Fruit fly (Drosophila melanogaster) whole organism, larva: ENCODE measurements around the gene twy.
A peak's percentile ranks its signal among the peaks of the same experiment; 100 is the strongest.

Experiments
- noc ChIP-seq: fragments of 200-800 bp; sonication (Bioruptor generic); optimal IDR thresholded peaks from 3 replicates; lab custom pipeline; 2019; ENCODE audit warnings: missing biosample characterization, mild to moderate bottlenecking, missing genetic modification characterization, moderate library complexity

Gene twy

dm6 chr3L:11814655-11815054 lies 21.6 kb upstream of the twy start, which contains the start of gene Cubn2:
TSS of gene Cubn2 (minus strand) at chr3L:11814755.
- no peak for TF ChIP-seq noc

DNA sequence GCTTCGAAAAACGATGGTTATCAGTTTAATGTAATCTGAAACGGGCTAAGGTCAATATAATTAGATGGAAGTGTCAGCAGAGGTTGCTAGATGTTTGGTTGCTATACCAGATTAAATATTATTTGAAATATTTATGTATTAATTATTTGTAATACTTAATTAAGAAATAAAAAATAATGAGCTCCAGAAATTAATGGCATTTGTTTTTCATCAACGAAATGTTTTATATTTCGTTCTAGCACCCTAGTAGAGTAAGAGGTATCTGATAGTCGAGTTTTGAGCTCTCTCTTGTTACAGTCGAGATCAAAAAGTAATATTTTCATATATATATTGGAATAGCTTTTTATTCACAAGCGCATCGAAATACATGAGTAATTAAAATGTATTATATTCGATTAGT lies 8.5 kb upstream of the twy start:
- TF ChIP-seq noc: no peak

DNA sequence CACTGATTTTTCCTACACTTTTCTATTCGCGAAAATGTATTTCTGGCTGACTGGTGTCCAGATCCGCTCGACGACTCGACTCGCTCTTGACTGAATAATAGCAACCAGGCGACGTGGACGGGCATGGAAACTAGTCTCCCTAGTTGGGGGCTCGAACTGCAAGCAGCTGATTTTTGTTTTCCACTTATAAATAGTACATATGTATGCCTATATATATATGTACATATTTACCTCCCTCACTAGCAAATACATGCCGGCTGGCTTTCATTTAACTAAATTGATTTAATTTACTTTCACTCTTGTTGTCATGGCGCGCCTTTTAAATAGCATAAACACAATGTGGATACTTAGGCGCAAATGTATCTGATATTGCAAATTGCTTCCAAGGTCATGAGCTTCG lies 7.7 kb upstream of the twy start, which contains the start of gene Gcat:
Gene Gcat (minus strand): TSS at position 101 of the 400 bp plus-strand sequence.
- no peak for TF ChIP-seq noc

DNA sequence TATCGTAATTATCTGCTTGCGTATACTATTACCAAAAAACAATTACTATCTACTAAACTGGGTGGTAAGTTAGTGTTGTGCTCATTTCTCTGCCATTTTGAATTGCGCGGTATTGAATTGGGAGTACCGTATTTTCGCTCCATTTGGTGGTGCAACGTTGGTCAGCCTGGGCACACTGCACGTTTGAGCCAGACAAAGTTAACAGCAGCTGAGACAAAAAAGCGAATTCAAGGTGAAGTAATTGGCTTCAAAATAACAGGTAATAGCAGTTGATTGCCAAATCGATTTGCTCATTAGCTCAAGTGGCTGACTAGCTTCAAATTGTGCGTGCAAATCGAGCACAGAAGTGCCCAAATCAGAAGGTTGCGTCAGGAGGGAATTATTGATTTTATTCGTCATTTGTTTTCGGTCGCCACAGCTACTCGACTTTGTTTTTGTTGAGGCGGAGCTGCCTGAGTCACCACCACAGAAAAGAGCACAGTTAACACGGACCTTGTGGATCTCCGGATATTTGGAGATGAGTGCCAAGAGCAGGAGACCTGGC lies 2.4 kb upstream of the twy start, which contains the start of gene Klp68D:
Gene Klp68D (plus strand): TSS at position 175 of the 544 bp plus-strand sequence.
- TF ChIP-seq noc: no peak

dm6 chr3L:11789773-11790172 lies 3.3 kb downstream of the twy start, which contains the start of gene Pi3K68D:
TSS of gene Pi3K68D (minus strand) at chr3L:11790013.
- TF ChIP-seq noc: no peak

DNA sequence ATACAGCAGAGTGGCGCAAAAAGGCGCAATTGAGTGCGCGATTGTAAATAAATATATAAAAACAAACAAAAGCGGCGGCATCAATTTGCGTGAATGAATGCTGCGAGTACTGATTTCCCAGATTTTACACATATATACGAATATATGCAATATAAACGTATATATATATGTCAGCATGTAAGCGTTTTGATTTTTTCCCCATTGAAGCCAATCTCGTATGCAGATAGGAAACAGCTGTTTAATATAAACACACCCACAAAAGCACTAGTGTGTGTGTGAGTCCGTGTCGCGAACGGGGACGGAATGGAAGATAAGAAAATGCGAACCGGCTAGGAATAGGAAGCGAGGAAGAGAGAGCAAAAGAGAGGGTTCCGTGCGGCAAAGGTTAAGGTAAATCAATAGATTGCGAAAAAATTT lies 4.1 kb downstream of the twy start:
- TF ChIP-seq noc: peak; percentile 29

dm6 chr3L:11788195-11788594 lies 4.9 kb downstream of the twy start:
- TF ChIP-seq noc: no peak

- TF ChIP-seq noc: peak; percentile 78
Measured at dm6 chr3L:11785291-11785690, 7.8 kb downstream of the twy start.

- TF ChIP-seq noc: no peak
Measured at dm6 chr3L:11777348-11777958, 15.6 kb downstream of the twy start.

- no peak for TF ChIP-seq noc
Measured at dm6 chr3L:11776731-11777130, 16.4 kb downstream of the twy start, which contains the start of gene CG14131. TSS of gene CG14131 (plus strand) at chr3L:11777073.

DNA sequence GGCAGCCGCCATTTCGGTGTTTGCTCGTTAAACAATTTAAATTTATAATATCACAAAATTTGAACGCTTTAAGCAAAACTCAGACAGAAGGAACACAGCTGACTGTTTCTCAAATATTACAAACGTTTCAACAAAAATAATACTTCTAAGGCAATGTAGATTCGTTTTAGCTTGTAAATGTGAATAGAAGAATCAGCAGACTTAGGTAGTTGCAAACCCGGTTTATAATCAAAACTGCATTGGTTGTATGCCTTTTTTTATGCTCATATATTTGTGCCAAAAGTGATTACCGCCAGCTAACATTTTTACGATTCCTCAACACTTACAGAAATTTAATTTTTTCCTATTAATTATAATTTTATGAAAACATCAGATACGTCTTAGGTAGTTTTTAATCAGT lies 18.7 kb downstream of the twy start, which contains the start of gene Tim13:
Gene Tim13 (minus strand): TSS at position 101 of the 400 bp plus-strand sequence.
- no peak for TF ChIP-seq noc

DNA sequence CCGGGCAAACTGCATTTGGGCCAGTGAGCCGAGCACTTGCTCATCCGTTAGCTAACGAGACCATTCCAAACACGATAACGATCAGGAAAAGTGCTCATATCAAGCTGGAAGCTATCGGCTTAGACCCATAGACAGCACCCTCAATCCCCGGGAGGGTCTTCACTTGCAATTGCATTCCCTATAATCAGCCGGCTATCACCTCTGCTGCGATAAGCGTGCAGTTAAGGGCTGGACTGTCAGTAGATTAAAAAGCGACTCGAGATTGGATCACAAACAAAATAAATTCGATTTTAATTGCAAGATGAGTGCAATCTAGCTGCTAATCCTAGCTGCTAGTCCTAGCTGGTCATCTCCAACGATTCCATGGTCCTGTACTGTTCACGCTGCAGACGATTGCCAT lies 19.3 kb downstream of the twy start:
- no peak for TF ChIP-seq noc

- peak; percentile 20 for TF ChIP-seq noc
Measured at dm6 chr3L:11772608-11773017, 20.5 kb downstream of the twy start.

- no peak for TF ChIP-seq noc
Measured at dm6 chr3L:11772057-11772456, 21.0 kb downstream of the twy start, which contains the start of gene Muc68D. TSS of gene Muc68D (minus strand) at chr3L:11772157.

- no peak for TF ChIP-seq noc
Measured at dm6 chr3L:11766563-11766962, 26.5 kb downstream of the twy start.

DNA sequence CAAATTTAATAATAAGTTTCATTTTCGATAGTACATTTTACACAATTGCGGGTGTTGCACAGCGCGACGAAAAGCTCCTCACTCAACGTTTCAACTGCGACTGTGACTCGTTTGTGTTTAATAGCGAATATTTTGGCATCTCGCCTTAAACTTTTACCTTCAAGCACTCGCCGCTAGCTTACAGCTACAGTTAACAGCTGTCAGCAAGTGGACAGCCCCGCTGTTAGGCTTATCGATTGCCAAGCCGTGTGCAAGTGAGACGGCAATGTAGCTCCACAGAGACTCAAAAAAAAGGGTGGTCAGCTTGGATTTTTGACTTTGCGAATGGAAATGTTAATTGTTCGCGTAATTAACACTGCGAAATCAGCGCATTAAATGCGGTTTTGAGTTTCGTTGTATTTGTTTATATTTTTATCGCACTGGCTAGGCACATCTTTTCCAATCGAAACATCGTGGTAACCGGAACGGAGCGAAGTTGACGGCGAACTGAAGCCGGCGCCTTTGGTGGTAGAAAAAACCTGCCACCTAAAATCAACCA lies 27.3 kb downstream of the twy start, which contains the start of gene loaf:
Gene loaf (minus strand): TSS at position 488 of the 538 bp plus-strand sequence.
- no peak for TF ChIP-seq noc

DNA sequence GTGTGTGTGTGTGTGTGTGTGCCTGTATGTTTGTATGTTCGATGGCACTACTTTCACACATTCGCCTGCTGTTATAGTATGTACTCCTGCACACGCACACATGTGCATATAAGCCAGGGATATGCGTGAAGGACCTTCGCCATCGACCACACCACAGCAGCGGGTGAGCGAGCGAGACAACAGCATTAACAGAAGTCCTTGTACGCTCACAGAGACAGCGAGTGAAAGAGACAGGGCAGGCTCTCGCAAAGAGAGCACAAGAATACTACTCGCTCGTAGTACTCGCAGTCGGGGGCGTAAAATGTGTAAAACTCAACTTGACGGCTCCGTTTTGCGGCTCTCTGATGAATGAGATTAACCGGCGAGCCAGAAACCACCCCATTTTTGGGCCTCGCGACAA lies 28.2 kb downstream of the twy start:
- TF ChIP-seq noc: no peak

dm6 chr3L:11751005-11751404 lies 42.1 kb downstream of the twy start, which contains the start of gene Gr68a:
TSS of gene Gr68a (plus strand) at chr3L:11751305.
- TF ChIP-seq noc: no peak
